Worm (Caenorhabditis elegans) whole organism, L2 larva: ENCODE results near the gene snb-6.

Source experiments
- R02D3.7 ChIP-seq: fragments of 150-350 bp; optimal IDR thresholded peaks from 2 replicates; lab custom pipeline; 2014; ENCODE audit warnings: missing biosample characterization, missing genetic modification characterization
- ceh-82 ChIP-seq: fragments of 150-350 bp; optimal IDR thresholded peaks from 2 replicates; lab custom pipeline; 2014; ENCODE audit warnings: missing biosample characterization, missing genetic modification characterization
- crh-2 ChIP-seq: sonication (generic microtip); optimal IDR thresholded peaks from 2 replicates; lab custom pipeline; 2017; ENCODE audit warnings: missing biosample characterization, missing genetic modification characterization
- mdl-1 ChIP-seq, 2 experiments: fragments of 150-350 bp in 1 of 2; sonication (generic microtip) in 1 of 2; optimal IDR thresholded peaks; 2 replicates each; lab custom pipeline; 2017; ENCODE audit warnings: missing biosample characterization in 2 of 2, missing genetic modification characterization in 2 of 2
- nhr-11 ChIP-seq: fragments of 150-350 bp; optimal IDR thresholded peaks from 2 replicates; lab custom pipeline; 2014; ENCODE audit warnings: missing biosample characterization, missing genetic modification characterization
- nhr-21 ChIP-seq: fragments of 150-350 bp; optimal IDR thresholded peaks from 2 replicates; lab custom pipeline; 2014; ENCODE audit warnings: missing biosample characterization, missing genetic modification characterization
- nhr-237 ChIP-seq: fragments of 150-350 bp; optimal IDR thresholded peaks from 2 replicates; lab custom pipeline; 2014; ENCODE audit warnings: missing biosample characterization, missing genetic modification characterization
- nhr-77 ChIP-seq: fragments of 150-350 bp; optimal IDR thresholded peaks from 2 replicates; lab custom pipeline; 2014; ENCODE audit warnings: missing biosample characterization, missing genetic modification characterization
- sem-4 ChIP-seq: fragments of 150-350 bp; optimal IDR thresholded peaks from 2 replicates; lab custom pipeline; 2014; ENCODE audit warnings: missing biosample characterization, missing genetic modification reagents, missing genetic modification characterization
- snpc-4 ChIP-seq: fragments of 150-350 bp; optimal IDR thresholded peaks from 2 replicates; lab custom pipeline; 2014; ENCODE audit warnings: missing biosample characterization, missing genetic modification characterization
- zag-1 ChIP-seq: fragments of 150-350 bp; optimal IDR thresholded peaks from 2 replicates; lab custom pipeline; 2014; ENCODE audit warnings: missing biosample characterization, missing genetic modification characterization

- TF ChIP-seq R02D3.7 (tag; lab: Kevin White, UChicago) (no peak), sem-4 (tag; lab: Kevin White, UChicago) (no peak), nhr-11 (tag; lab: Kevin White, UChicago) (no peak), crh-2 (tag; lab: Kevin White, UChicago) (no peak), snpc-4 (tag; lab: Kevin White, UChicago) (no peak), zag-1 (no peak), nhr-77 (no peak), nhr-237 (tag; lab: Kevin White, UChicago) (no peak), nhr-21 (tag; lab: Kevin White, UChicago) (no peak), mdl-1 (tag; optimal IDR thresholded peaks at IDR 0.05; lab: Kevin White, UChicago) (no peak), ceh-82 (tag; lab: Kevin White, UChicago) (no peak)
Observed at ce11 chrII:8903871-8904270, 44.4 kb upstream of the snb-6 start.
